Worm (Caenorhabditis elegans) whole organism, young adult: ENCODE data around the gene C40H1.9.

Experiments
- C17E4.6 ChIP-seq: fragments of 200-800 bp; sonication (Bioruptor generic); IDR thresholded peaks from 2 replicates; pipeline ENCODE4 v1.3.6; 2022; ENCODE audit warnings: missing genetic modification reagents, missing genetic modification characterization, missing compliant biosample characterization
- F22D6.2 ChIP-seq: sonication (generic microtip); optimal IDR thresholded peaks from 2 replicates; lab custom pipeline; 2016; ENCODE audit warnings: mild to moderate bottlenecking, missing genetic modification characterization, missing compliant biosample characterization
- F57A8.1 ChIP-seq: fragments of 200-800 bp; sonication (Bioruptor generic); optimal IDR thresholded peaks from 2 replicates; lab custom pipeline; 2018; ENCODE audit warnings: mild to moderate bottlenecking, missing genetic modification characterization, moderate library complexity, missing compliant biosample characterization
- dox-1 ChIP-seq: fragments of 200-800 bp; sonication (Bioruptor generic); IDR thresholded peaks from 2 replicates; pipeline ENCODE4 v1.3.6; 2022; ENCODE audit warnings: missing genetic modification reagents, missing genetic modification characterization, missing compliant biosample characterization
- hlh-12 ChIP-seq: sonication (generic microtip); optimal IDR thresholded peaks from 2 replicates; lab custom pipeline; 2016; ENCODE audit warnings: missing genetic modification characterization, missing compliant biosample characterization
- hmg-1.2 ChIP-seq: fragments of 200-800 bp; sonication (Bioruptor generic); IDR thresholded peaks from 2 replicates; pipeline ENCODE4 v1.3.6; 2022; ENCODE audit warnings: missing genetic modification reagents, missing genetic modification characterization, missing compliant biosample characterization
- lag-1 ChIP-seq: fragments of 200-800 bp; sonication (Bioruptor generic); IDR thresholded peaks from 2 replicates; pipeline ENCODE4 v1.3.6; 2022; ENCODE audit warnings: missing genetic modification reagents, missing genetic modification characterization, missing compliant biosample characterization
- lin-35 ChIP-seq, 3 experiments: fragments of 150-350 bp in 2 of 3; sonication (generic microtip) in 1 of 3; optimal IDR thresholded peaks; 2 replicates each; lab custom pipeline; 2014 to 2018; ENCODE audit warnings: missing biosample characterization in 3 of 3, missing genetic modification characterization in 3 of 3, missing genetic modification reagents in 3 of 3
- nhr-90 ChIP-seq: sonication (generic microtip); optimal IDR thresholded peaks from 2 replicates; lab custom pipeline; 2016; ENCODE audit warnings: missing genotype, mild to moderate bottlenecking, missing genetic modification characterization, missing compliant biosample characterization
- pha-4 ChIP-seq: fragments of 150-350 bp; sonication (generic microtip); optimal IDR thresholded peaks from 2 replicates; lab custom pipeline; 2014; ENCODE audit warnings: missing biosample characterization, missing genetic modification reagents, missing genetic modification characterization
- repo-1 ChIP-seq: sonication (generic microtip); optimal IDR thresholded peaks from 2 replicates; lab custom pipeline; 2017; ENCODE audit warnings: mild to moderate bottlenecking, missing genetic modification characterization, missing compliant biosample characterization
- ztf-26 ChIP-seq: sonication (generic microtip); optimal IDR thresholded peaks from 2 replicates; lab custom pipeline; 2017; ENCODE audit warnings: missing genetic modification characterization, missing compliant biosample characterization

ce11 chrIII:9317601-9318000 is 2.1 kb upstream of the C40H1.9 start:
- TF ChIP-seq repo-1 (tag; lab: Kevin White, UChicago) (no peak), hmg-1.2 (GFP tag; lab: Robert Waterston, UW) (no peak), F22D6.2 (tag; lab: Kevin White, UChicago) (no peak), hlh-12 (tag; lab: Kevin White, UChicago) (no peak), dox-1 (GFP tag; lab: Robert Waterston, UW) (no peak; the same call in 1 of the 2 replicates), ztf-26 (tag; lab: Kevin White, UChicago) (no peak), lin-35 (GFP tag; optimal IDR thresholded peaks at IDR 0.05; lab: Kevin White, UChicago) (no peak), C17E4.6 (GFP tag; lab: Robert Waterston, UW) (no peak), nhr-90 (tag; lab: Kevin White, UChicago) (no peak), lag-1 (GFP tag; lab: Robert Waterston, UW) (no peak), pha-4 (no peak), F57A8.1 (GFP tag; lab: Kevin White, UChicago) (no peak)
